Worm (Caenorhabditis elegans) whole organism, young adult: ENCODE results near the gene Y54F10AM.15.
A peak's percentile ranks its signal among the peaks of the same experiment; 100 is the strongest.

Experiments used
- B0019.2 ChIP-seq: fragments of 200-800 bp; sonication (Bioruptor generic); conservative IDR thresholded peaks from 2 replicates; pipeline ENCODE4 v1.3.6; 2022; ENCODE audit warnings: missing genetic modification reagents, missing genetic modification characterization, missing compliant biosample characterization
- F22D6.2 ChIP-seq: sonication (generic microtip); optimal IDR thresholded peaks from 2 replicates; lab custom pipeline; 2016; ENCODE audit warnings: mild to moderate bottlenecking, missing genetic modification characterization, missing compliant biosample characterization
- F33H1.4 ChIP-seq: fragments of 200-800 bp; sonication (Bioruptor generic); IDR thresholded peaks from 2 replicates; pipeline ENCODE4 v1.3.6; 2022; ENCODE audit warnings: missing genetic modification reagents, missing genetic modification characterization, missing compliant biosample characterization
- F49E8.2 ChIP-seq: sonication (generic microtip); optimal IDR thresholded peaks from 3 replicates; lab custom pipeline; 2017; ENCODE audit warnings: missing genetic modification characterization, mild to moderate bottlenecking, missing compliant biosample characterization, antibody characterized with exemption, moderate library complexity; ENCODE audit not compliant: insufficient read depth
- F55B11.4 ChIP-seq: sonication (generic microtip); optimal IDR thresholded peaks from 2 replicates; lab custom pipeline; 2016; ENCODE audit warnings: missing compliant biosample characterization, missing genetic modification characterization, borderline replicate concordance; ENCODE audit not compliant: insufficient read depth
- F57A8.1 ChIP-seq: fragments of 200-800 bp; sonication (Bioruptor generic); optimal IDR thresholded peaks from 2 replicates; lab custom pipeline; 2018; ENCODE audit warnings: mild to moderate bottlenecking, missing genetic modification characterization, moderate library complexity, missing compliant biosample characterization
- F57C9.4 ChIP-seq: sonication (generic microtip); optimal IDR thresholded peaks from 2 replicates; lab custom pipeline; 2017; ENCODE audit warnings: mild to moderate bottlenecking, missing genetic modification characterization, missing compliant biosample characterization
- T07F8.4 ChIP-seq: sonication (generic microtip); optimal IDR thresholded peaks from 2 replicates; lab custom pipeline; 2016; ENCODE audit warnings: mild to moderate bottlenecking, missing genetic modification characterization, moderate library complexity, missing compliant biosample characterization
- Y95B8A.8 ChIP-seq: fragments of 200-800 bp; sonication (Bioruptor generic); IDR thresholded peaks from 2 replicates; pipeline ENCODE4 v1.3.6; 2022; ENCODE audit warnings: missing genetic modification reagents, missing genetic modification characterization, missing compliant biosample characterization
- akir-1 ChIP-seq: fragments of 200-800 bp; sonication (Bioruptor generic); optimal IDR thresholded peaks from 2 replicates; lab custom pipeline; 2018; ENCODE audit warnings: mild to moderate bottlenecking, missing genetic modification characterization, moderate library complexity, missing compliant biosample characterization
- ama-1 ChIP-seq, 3 experiments: fragments of 150-350 bp in 1 of 3; sonication (generic microtip) in 2 of 3; optimal IDR thresholded peaks; 2 replicates each; lab custom pipeline; 2014 to 2018; ENCODE audit warnings: missing biosample characterization in 2 of 3, missing genetic modification characterization in 2 of 3, missing genetic modification reagents in 2 of 3
- atf-7 ChIP-seq: sonication (generic microtip); optimal IDR thresholded peaks from 2 replicates; lab custom pipeline; 2017; ENCODE audit warnings: mild to moderate bottlenecking, missing genetic modification characterization, missing compliant biosample characterization
- athp-1 ChIP-seq: sonication (generic microtip); optimal IDR thresholded peaks from 2 replicates; lab custom pipeline; 2017; ENCODE audit warnings: mild to moderate bottlenecking, missing genetic modification characterization, missing compliant biosample characterization
- attf-5 ChIP-seq: fragments of 200-800 bp; sonication (Bioruptor generic); optimal IDR thresholded peaks from 2 replicates; lab custom pipeline; 2018; ENCODE audit warnings: mild to moderate bottlenecking, missing genetic modification characterization, missing compliant biosample characterization
- bed-1 ChIP-seq: fragments of 200-800 bp; sonication (Bioruptor generic); IDR thresholded peaks from 2 replicates; pipeline ENCODE4 v1.3.6; 2022; ENCODE audit warnings: missing genetic modification reagents, missing genetic modification characterization, missing compliant biosample characterization
- ceh-40 ChIP-seq: fragments of 200-800 bp; sonication (Bioruptor generic); IDR thresholded peaks from 2 replicates; pipeline ENCODE4 v1.3.6; 2022; ENCODE audit warnings: missing genetic modification characterization, missing compliant biosample characterization
- chd-7 ChIP-seq: sonication (generic microtip); optimal IDR thresholded peaks from 2 replicates; lab custom pipeline; 2016; ENCODE audit warnings: mild to moderate bottlenecking, missing genetic modification characterization, moderate library complexity, missing compliant biosample characterization
- die-1 ChIP-seq: sonication (generic microtip); optimal IDR thresholded peaks from 2 replicates; lab custom pipeline; 2016; ENCODE audit warnings: missing genotype, mild to moderate bottlenecking, missing genetic modification characterization, missing compliant biosample characterization
- dpl-1 ChIP-seq: fragments of 150-350 bp; optimal IDR thresholded peaks from 2 replicates; lab custom pipeline; 2014; ENCODE audit warnings: missing biosample characterization, missing genetic modification reagents, missing genetic modification characterization
- efl-1 ChIP-seq: fragments of 150-350 bp; optimal IDR thresholded peaks from 2 replicates; lab custom pipeline; 2014; ENCODE audit warnings: missing biosample characterization, missing genetic modification reagents, missing genetic modification characterization
- egl-44 ChIP-seq: fragments of 200-800 bp; sonication (Bioruptor generic); IDR thresholded peaks from 2 replicates; pipeline ENCODE4 v1.3.6; 2022; ENCODE audit warnings: missing genetic modification reagents, missing genetic modification characterization, missing compliant biosample characterization
- ekl-4 ChIP-seq: fragments of 200-800 bp; sonication (Bioruptor generic); IDR thresholded peaks from 2 replicates; pipeline ENCODE4 v1.3.6; 2022; ENCODE audit warnings: missing genetic modification reagents, missing genetic modification characterization, missing compliant biosample characterization
- gei-17 ChIP-seq: fragments of 200-800 bp; sonication (Bioruptor generic); optimal IDR thresholded peaks from 2 replicates; lab custom pipeline; 2018; ENCODE audit warnings: mild to moderate bottlenecking, missing genetic modification characterization, missing compliant biosample characterization
- him-1 ChIP-seq: sonication (generic microtip); optimal IDR thresholded peaks from 2 replicates; lab custom pipeline; 2016; ENCODE audit warnings: missing genotype, missing genetic modification reagents, missing genetic modification characterization, missing compliant biosample characterization
- hlh-26 ChIP-seq: fragments of 200-800 bp; sonication (Bioruptor generic); conservative IDR thresholded peaks from 2 replicates; pipeline ENCODE4 v1.3.6; 2022; ENCODE audit warnings: missing genetic modification reagents, missing genetic modification characterization, missing compliant biosample characterization
- hrde-1 ChIP-seq: sonication (generic microtip); optimal IDR thresholded peaks from 2 replicates; lab custom pipeline; 2016; ENCODE audit warnings: missing genetic modification characterization, mild to moderate bottlenecking, missing compliant biosample characterization, moderate library complexity, missing genotype, missing genetic modification reagents, borderline replicate concordance
- lag-1 ChIP-seq: fragments of 200-800 bp; sonication (Bioruptor generic); IDR thresholded peaks from 2 replicates; pipeline ENCODE4 v1.3.6; 2022; ENCODE audit warnings: missing genetic modification reagents, missing genetic modification characterization, missing compliant biosample characterization
- let-607 ChIP-seq, 2 experiments: fragments of 200-800 bp in 1 of 2; sonication (Bioruptor generic) in 1 of 2; sonication (generic microtip) in 1 of 2; optimal IDR thresholded peaks; 2 replicates each; lab custom pipeline; 2016 to 2018; ENCODE audit warnings: mild to moderate bottlenecking in 2 of 2, missing compliant biosample characterization in 2 of 2, missing genetic modification characterization in 2 of 2, moderate library complexity in 2 of 2, missing genotype in 1 of 2
- lsy-27 ChIP-seq: sonication (generic microtip); optimal IDR thresholded peaks from 2 replicates; lab custom pipeline; 2017; ENCODE audit warnings: missing genetic modification characterization, mild to moderate bottlenecking, missing compliant biosample characterization, antibody characterized with exemption, missing genotype, borderline replicate concordance; ENCODE audit not compliant: insufficient read depth
- madf-6 ChIP-seq: fragments of 200-800 bp; sonication (Bioruptor generic); IDR thresholded peaks from 2 replicates; pipeline ENCODE4 v1.3.6; 2022; ENCODE audit warnings: missing genetic modification reagents, missing genetic modification characterization, missing compliant biosample characterization
- madf-8 ChIP-seq: fragments of 200-800 bp; sonication (Bioruptor generic); conservative IDR thresholded peaks from 2 replicates; pipeline ENCODE4 v1.3.6; 2022; ENCODE audit warnings: missing genetic modification reagents, missing genetic modification characterization, missing compliant biosample characterization
- mxl-1 ChIP-seq: sonication (generic microtip); optimal IDR thresholded peaks from 2 replicates; lab custom pipeline; 2016; ENCODE audit warnings: missing genetic modification characterization, missing compliant biosample characterization
- nhr-120 ChIP-seq: fragments of 200-800 bp; sonication (Bioruptor generic); IDR thresholded peaks from 2 replicates; pipeline ENCODE4 v1.3.6; 2022; ENCODE audit warnings: missing genetic modification characterization, missing compliant biosample characterization
- nhr-27 ChIP-seq: fragments of 200-800 bp; sonication (Bioruptor generic); optimal IDR thresholded peaks from 2 replicates; lab custom pipeline; 2018; ENCODE audit warnings: mild to moderate bottlenecking, missing genetic modification characterization, moderate library complexity, missing compliant biosample characterization
- pbrm-1 ChIP-seq: fragments of 200-800 bp; sonication (Bioruptor generic); IDR thresholded peaks from 2 replicates; pipeline ENCODE4 v1.3.6; 2022; ENCODE audit warnings: missing genetic modification reagents, missing genetic modification characterization, missing compliant biosample characterization
- pha-4 ChIP-seq: fragments of 150-350 bp; sonication (generic microtip); optimal IDR thresholded peaks from 2 replicates; lab custom pipeline; 2014; ENCODE audit warnings: missing biosample characterization, missing genetic modification reagents, missing genetic modification characterization
- rec-8 ChIP-seq, 2 experiments: sonication (generic microtip); optimal IDR thresholded peaks; 2 replicates each; lab custom pipeline; 2016; ENCODE audit warnings: mild to moderate bottlenecking in 2 of 2, missing genetic modification characterization in 2 of 2, missing genetic modification reagents in 2 of 2, missing genotype in 2 of 2, missing biosample characterization in 1 of 2, missing compliant biosample characterization in 1 of 2, moderate library complexity in 1 of 2
- sdz-38 ChIP-seq: sonication (generic microtip); optimal IDR thresholded peaks from 2 replicates; lab custom pipeline; 2016; ENCODE audit warnings: missing genotype, missing genetic modification characterization, missing compliant biosample characterization
- sea-2 ChIP-seq: fragments of 200-800 bp; sonication (Bioruptor generic); IDR thresholded peaks from 2 replicates; pipeline ENCODE4 v1.3.6; 2022; ENCODE audit warnings: missing genetic modification characterization, missing compliant biosample characterization
- snpc-1.3 ChIP-seq: sonication (generic microtip); optimal IDR thresholded peaks from 2 replicates; lab custom pipeline; 2017; ENCODE audit warnings: missing genetic modification characterization, mild to moderate bottlenecking, missing compliant biosample characterization, antibody characterized with exemption, moderate library complexity, missing genotype, missing genetic modification reagents; ENCODE audit not compliant: insufficient read depth
- somi-1 ChIP-seq: fragments of 200-800 bp; sonication (Bioruptor generic); optimal IDR thresholded peaks from 2 replicates; lab custom pipeline; 2018; ENCODE audit warnings: mild to moderate bottlenecking, missing genetic modification characterization, missing compliant biosample characterization
- tlf-1 ChIP-seq: fragments of 200-800 bp; sonication (Bioruptor generic); optimal IDR thresholded peaks from 2 replicates; lab custom pipeline; 2018; ENCODE audit warnings: mild to moderate bottlenecking, missing genetic modification characterization, missing compliant biosample characterization
- zfh-2 ChIP-seq: fragments of 200-800 bp; sonication (Bioruptor generic); conservative IDR thresholded peaks from 2 replicates; pipeline ENCODE4 v1.3.6; 2022; ENCODE audit warnings: missing genetic modification reagents, missing genetic modification characterization, missing compliant biosample characterization
- ztf-22 ChIP-seq: fragments of 200-800 bp; sonication (Bioruptor generic); optimal IDR thresholded peaks from 2 replicates; lab custom pipeline; 2018; ENCODE audit warnings: mild to moderate bottlenecking, missing genetic modification characterization, moderate library complexity, missing compliant biosample characterization
- ztf-3 ChIP-seq: fragments of 200-800 bp; sonication (Bioruptor generic); optimal IDR thresholded peaks from 2 replicates; lab custom pipeline; 2018; ENCODE audit warnings: mild to moderate bottlenecking, missing genetic modification characterization, missing compliant biosample characterization
- ztf-6 ChIP-seq: fragments of 200-800 bp; sonication (Bioruptor generic); IDR thresholded peaks from 2 replicates; pipeline ENCODE4 v1.3.6; 2022; ENCODE audit warnings: missing genetic modification reagents, missing genetic modification characterization, missing compliant biosample characterization

The Y54F10AM.15 gene

DNA sequence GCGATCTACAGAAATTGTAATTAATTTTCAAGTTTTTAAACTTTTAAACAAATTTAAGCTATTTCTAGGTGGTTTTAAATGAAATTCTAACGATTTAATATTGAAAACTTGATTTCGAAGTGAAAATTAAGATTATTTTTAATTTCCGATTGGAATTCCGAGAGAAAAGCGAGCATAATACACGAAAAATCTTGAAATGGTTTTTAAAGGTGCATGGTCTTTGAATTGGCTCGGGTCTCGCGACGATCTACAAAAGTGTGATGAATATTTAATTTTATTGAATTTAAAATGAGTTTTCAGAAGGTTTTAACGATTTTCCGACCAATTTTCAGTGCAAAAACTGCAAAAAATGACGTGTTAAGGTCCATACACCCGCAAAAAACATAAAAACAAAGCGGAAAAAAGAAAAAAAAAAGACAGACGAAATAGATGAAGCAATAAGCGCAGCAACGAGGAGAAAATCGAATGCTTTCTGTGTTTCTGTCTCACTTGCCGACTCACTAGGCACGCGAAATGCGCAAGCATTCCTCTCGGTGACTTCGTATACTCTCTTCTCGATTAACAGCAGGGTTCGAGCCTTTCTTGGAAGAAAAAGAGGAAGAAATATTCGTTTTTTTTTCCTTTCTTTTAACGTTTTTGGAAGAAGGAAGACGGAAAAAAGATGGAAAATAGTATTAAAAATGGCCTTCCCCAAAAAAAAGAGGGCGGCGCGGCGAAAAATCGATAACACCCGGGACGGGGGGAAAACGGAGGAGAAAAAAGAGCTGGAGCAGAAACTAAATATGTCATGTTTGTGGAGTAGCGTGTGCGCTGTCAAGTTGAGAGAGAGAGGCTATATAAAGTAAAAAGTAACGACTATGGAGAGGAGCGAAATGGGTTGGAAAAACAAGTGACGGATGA is 48.1 kb upstream of the Y54F10AM.15 start:
- TF ChIP-seq F49E8.2 (tag; lab: Kevin White, UChicago) = no peak
- TF ChIP-seq F22D6.2 = no peak
- no peak for TF ChIP-seq atf-7
- no peak for TF ChIP-seq bed-1 (GFP tag; lab: Robert Waterston, UW)
- TF ChIP-seq mxl-1 (tag; lab: Kevin White, UChicago) = no peak
- no peak for TF ChIP-seq ekl-4 (GFP tag; lab: Robert Waterston, UW)
- TF ChIP-seq nhr-120 = no peak
- 0 out of 2 replicates have a peak, but pooled peaks have one; percentile 15 for TF ChIP-seq pbrm-1
- no peak for TF ChIP-seq die-1 (tag; lab: Kevin White, UChicago)
- no peak for TF ChIP-seq pha-4 (tag; lab: Kevin White, UChicago)
- peak; percentile 79 for TF ChIP-seq madf-6 (GFP tag; lab: Robert Waterston, UW)
- no peak for TF ChIP-seq ceh-40 (GFP tag; lab: Robert Waterston, UW)
- peak; percentile 90 for TF ChIP-seq attf-5 (GFP tag; lab: Kevin White, UChicago)
- no peak for TF ChIP-seq gei-17 (GFP tag; lab: Kevin White, UChicago)
- TF ChIP-seq F57A8.1 (GFP tag; lab: Kevin White, UChicago) = no peak
- no peak for TF ChIP-seq ztf-3 (GFP tag; lab: Kevin White, UChicago)
- no peak for TF ChIP-seq efl-1 (GFP tag; lab: Kevin White, UChicago)
- TF ChIP-seq sdz-38 (tag; lab: Kevin White, UChicago) = no peak
- TF ChIP-seq snpc-1.3 (tag; lab: Kevin White, UChicago) = no peak
- TF ChIP-seq hlh-26 = no peak
- no peak for TF ChIP-seq nhr-27 (tag; lab: Kevin White, UChicago)
- no peak for TF ChIP-seq akir-1 (GFP tag; lab: Kevin White, UChicago)
- TF ChIP-seq tlf-1 = no peak
- TF ChIP-seq zfh-2 (GFP tag; lab: Robert Waterston, UW) = peak; percentile 70
- TF ChIP-seq him-1 (tag; lab: Kevin White, UChicago) = no peak
- TF ChIP-seq hrde-1 (tag; lab: Kevin White, UChicago) = no peak
- no peak for TF ChIP-seq lag-1 (GFP tag; lab: Robert Waterston, UW)
- no peak for TF ChIP-seq chd-7 (tag; lab: Kevin White, UChicago)
- TF ChIP-seq F57C9.4 = no peak
- no peak for TF ChIP-seq egl-44 (GFP tag; lab: Robert Waterston, UW)
- TF ChIP-seq dpl-1 = peak; percentile 38
- TF ChIP-seq madf-8 (GFP tag; lab: Robert Waterston, UW) = peak; percentile 52
- no peak for TF ChIP-seq ztf-6
- TF ChIP-seq athp-1 = no peak
- TF ChIP-seq ztf-22 = no peak
- TF ChIP-seq F55B11.4 = no peak
- TF ChIP-seq sea-2 = no peak
- TF ChIP-seq let-607 (tag; optimal IDR thresholded peaks at IDR 0.05; lab: Kevin White, UChicago) = peak; percentile 1 to 43
- peak; percentile 88 for TF ChIP-seq F33H1.4
- TF ChIP-seq lsy-27 (tag; lab: Kevin White, UChicago) = no peak
- no peak for TF ChIP-seq rec-8 (tag; optimal IDR thresholded peaks at IDR 0.05; lab: Kevin White, UChicago)
- no peak for TF ChIP-seq T07F8.4 (tag; lab: Kevin White, UChicago)
- TF ChIP-seq Y95B8A.8 = no peak
- no peak for TF ChIP-seq somi-1 (GFP tag; lab: Kevin White, UChicago)
- TF ChIP-seq ama-1 (optimal IDR thresholded peaks at IDR 0.05; lab: Kevin White, UChicago) = no peak
- TF ChIP-seq ama-1 (GFP tag; optimal IDR thresholded peaks at IDR 0.05; lab: Kevin White, UChicago) = no peak
- no peak for TF ChIP-seq B0019.2 (GFP tag; lab: Robert Waterston, UW)
